Worm (Caenorhabditis elegans): ENCODE measurements around the gene F54B11.4.

- TF ChIP-seq nhr-28 (tag; optimal IDR thresholded peaks at IDR 0.05), result no peak
- TF ChIP-seq F44E2.7 (GFP tag; IDR thresholded peaks at IDR 0.05), result no peak
- no peak for TF ChIP-seq lin-15B (tag; optimal IDR thresholded peaks at IDR 0.05)
- no peak for TF ChIP-seq D1046.2 (GFP tag; IDR thresholded peaks at IDR 0.05)
- TF ChIP-seq nhr-76 (tag; optimal IDR thresholded peaks at IDR 0.05), result no peak
Observed at ce11 chrX:13621628-13622027, 29.2 kb downstream of the F54B11.4 start, which contains the start of gene Y12A6A.1.
